Fruit fly (Drosophila melanogaster): ENCODE results near the gene RpS5b.
A peak's percentile ranks its signal among the peaks of the same experiment; 100 is the strongest.

The RpS5b gene

DNA sequence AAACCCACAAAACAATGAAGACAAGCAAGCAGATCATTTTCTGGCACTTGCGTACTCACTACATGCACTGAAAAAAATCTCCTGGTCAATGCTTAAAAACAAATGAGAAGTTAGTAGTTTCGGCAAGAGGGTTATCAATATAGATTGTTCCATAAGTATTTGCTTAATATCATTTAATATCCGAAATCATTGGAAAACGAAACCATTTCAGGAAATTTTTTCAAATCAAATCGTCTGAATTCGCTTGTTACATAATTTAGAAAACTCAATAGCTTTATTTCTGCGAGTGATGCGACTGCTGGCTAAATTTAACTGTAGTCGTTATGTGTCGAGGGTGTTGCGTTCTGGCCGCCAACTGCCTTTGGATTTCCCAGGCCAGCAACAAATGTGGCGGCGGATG is 23.2 kb downstream of the RpS5b start:
- no peak for TF ChIP-seq noc (tag; optimal IDR thresholded peaks at IDR 0.05)

DNA sequence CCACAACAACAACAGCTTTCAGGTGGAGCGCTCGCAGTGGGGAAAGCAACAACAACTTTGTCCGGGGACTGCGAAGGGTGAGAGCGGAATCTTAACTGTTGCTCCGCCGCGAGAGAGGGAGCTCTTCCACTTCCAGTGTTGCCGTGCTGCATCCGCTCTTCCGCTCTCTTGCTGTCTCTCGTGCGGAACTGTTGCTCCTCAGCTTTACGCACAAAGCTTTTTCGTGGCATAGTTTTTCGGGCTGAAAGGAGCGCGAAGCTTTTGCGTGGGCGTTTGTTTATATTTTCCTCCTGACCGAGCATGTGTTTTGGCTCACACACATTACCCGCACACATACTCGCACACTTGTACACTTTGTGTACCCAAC is 25.4 kb downstream of the RpS5b start:
- no peak for TF ChIP-seq noc (tag; optimal IDR thresholded peaks at IDR 0.05)

DNA sequence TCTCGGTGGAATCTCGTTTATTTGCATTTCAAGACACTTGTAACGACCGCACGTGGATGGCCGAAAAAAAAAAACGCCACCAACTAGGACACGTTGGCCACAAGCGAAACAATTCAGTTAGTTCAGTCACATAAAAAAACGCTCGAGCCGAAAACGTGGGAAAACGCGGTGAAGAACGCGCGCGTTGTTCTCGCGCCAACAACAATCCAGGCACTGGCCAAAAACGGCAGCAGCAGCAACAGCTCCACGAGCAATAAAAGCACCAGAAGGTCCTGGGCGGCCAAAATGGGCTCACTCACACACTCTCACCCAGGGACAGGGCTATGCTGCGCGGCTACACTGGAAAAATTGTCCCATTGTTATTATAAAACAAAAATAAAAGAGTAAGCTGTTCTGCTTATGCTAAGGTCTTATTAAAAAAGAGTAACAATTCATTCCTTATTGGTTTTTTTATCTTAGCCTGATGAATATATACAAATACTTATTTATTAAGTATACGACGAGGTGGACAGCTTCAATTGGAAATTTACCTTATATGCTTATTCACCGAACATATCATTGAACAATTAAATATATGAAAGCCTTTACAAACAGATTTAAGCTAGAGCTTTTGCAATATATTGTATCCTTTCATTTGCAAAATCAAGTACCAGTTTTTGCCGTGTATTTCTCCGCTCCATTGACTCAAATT is 25.9 kb downstream of the RpS5b start, which contains the start of gene btsz:
Gene btsz (minus strand): TSS at position 215 of the 691 bp plus-strand sequence.
- no peak for TF ChIP-seq noc (tag; optimal IDR thresholded peaks at IDR 0.05)

DNA sequence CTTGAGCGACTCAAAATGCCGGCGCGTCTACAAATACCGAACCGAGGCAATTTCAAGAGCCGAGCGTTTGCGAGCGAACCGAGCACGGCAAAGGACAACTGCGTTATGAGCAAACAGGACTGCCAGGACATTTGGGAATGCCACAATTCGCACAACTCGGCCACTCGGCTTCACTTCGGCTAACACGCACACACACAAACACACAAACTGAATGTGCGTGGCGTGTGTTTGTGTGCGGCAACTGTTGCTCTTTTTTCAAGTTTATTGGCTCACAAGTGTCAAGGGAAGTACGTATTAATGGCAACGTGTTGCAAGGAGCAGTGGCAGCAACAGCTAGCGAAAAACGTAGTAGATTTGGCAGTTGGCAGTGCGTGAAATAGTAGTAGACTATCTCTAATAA is 28.0 kb downstream of the RpS5b start:
- no peak for TF ChIP-seq noc (tag; optimal IDR thresholded peaks at IDR 0.05)

DNA sequence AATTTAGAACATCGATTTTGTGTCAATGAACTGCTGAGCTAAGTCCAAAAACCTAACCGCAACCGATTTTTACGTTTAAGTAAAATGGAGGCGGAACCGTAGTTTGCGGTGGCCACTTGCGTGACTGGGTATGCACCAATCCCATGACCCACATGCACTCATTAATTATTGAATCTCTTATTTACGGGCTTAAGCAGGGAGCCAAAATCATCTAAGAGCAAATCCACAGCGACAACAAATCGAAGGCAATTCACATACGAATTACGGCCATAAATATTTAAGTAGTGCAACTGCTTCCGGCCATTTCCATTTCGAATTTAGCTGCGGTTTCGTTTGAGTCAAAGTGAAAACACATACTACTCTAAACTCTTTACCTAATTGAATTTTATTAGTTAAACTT is 36.5 kb downstream of the RpS5b start:
- no peak for TF ChIP-seq noc (tag; optimal IDR thresholded peaks at IDR 0.05)

DNA sequence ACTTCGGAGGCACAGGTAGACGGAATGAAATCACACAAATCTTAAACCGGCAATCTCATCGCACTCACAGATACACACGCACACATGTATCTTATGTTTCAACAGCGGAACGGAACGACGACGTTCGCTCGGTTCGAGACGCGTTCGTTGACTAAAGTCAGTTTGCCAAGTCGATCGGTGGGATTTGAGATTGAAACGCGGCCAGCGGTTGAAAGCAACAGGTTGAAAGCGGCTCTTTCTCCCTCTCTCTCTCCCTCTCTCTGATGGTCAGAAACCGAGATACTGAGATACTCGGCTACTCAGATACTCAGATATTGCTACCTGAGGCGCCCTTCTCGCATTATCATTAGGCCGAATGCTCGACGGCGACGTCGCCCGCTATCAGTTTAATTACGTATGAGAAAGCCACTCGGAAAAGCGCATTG is 47.6 kb downstream of the RpS5b start:
- TF ChIP-seq noc (tag; optimal IDR thresholded peaks at IDR 0.05), result peak; percentile 48

DNA sequence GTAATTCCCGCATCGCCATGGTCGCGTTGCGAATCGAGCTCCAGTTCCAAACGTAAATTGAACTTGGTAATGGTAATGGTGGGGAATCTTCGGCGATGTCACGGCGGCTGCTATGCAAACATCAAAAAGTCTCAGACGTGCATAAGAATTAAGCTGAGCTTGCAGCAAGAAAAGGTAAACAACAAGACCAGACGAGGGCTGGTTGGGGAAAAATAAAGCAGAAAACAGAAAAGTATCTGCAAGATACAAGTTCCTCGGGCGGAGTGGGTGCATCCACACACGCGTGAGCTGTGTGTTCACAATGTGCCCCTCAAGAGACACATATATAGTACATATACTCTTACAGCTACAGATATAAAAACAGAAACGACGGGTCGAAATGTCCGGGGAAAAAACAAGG is 48.8 kb downstream of the RpS5b start:
- TF ChIP-seq noc (tag; optimal IDR thresholded peaks at IDR 0.05), result no peak
